Fruit fly (Drosophila melanogaster): ENCODE results near the gene CG17026.
A peak's percentile ranks its signal among the peaks of the same experiment; 100 is the strongest.

CG17026 gene

dm6 chr3L:15956448-15957010 lies 18.6 kb upstream of the CG17026 start, which contains the start of gene elgi (continued):
- TF ChIP-seq Atf3 (GFP tag; optimal IDR thresholded peaks at IDR 0.05) (no peak), Dbx (GFP tag; IDR thresholded peaks at IDR 0.05) (peak; percentile 75; the same call in 1 of the 3 replicates), CG4360 (GFP tag; IDR thresholded peaks at IDR 0.05) (no peak), lilli (GFP tag; optimal IDR thresholded peaks at IDR 0.05) (peak; percentile 74), ERR (GFP tag; optimal IDR thresholded peaks at IDR 0.05) (no peak), CG12219 (GFP tag; optimal IDR thresholded peaks at IDR 0.05) (no peak), Oli (tag; optimal IDR thresholded peaks at IDR 0.05) (no peak), slbo (GFP tag; IDR thresholded peaks at IDR 0.05) (peak; percentile 90), CG10209 (GFP tag; optimal IDR thresholded peaks at IDR 0.05) (peak; percentile 29), oc (tag; optimal IDR thresholded peaks at IDR 0.05) (peak; percentile 59), Sry-δ (GFP tag; optimal IDR thresholded peaks at IDR 0.05) (peak; percentile 39), CG16815 (GFP tag; optimal IDR thresholded peaks at IDR 0.05) (no peak), Fer2 (tag; optimal IDR thresholded peaks at IDR 0.05) (no peak), Adf1 (GFP tag; IDR thresholded peaks at IDR 0.05) (no peak), Med (GFP tag) (peak; percentile 94), CG2120 (GFP tag; optimal IDR thresholded peaks at IDR 0.05) (peak; percentile 85), Hr51 (GFP tag; optimal IDR thresholded peaks at IDR 0.05) (peak in 1 of 2 experiments; percentile 61), fd3F (GFP tag; optimal IDR thresholded peaks at IDR 0.05) (peak; percentile 17), fru (optimal IDR thresholded peaks at IDR 0.05) (no peak), CG10366 (GFP tag; IDR thresholded peaks at IDR 0.05) (0 out of 2 replicates have a peak, but pooled peaks have one; percentile 41), CG6683 (GFP tag; optimal IDR thresholded peaks at IDR 0.05) (no peak), CrebB (tag; optimal IDR thresholded peaks at IDR 0.05) (peak; percentile 43), CG12659 (GFP tag; optimal IDR thresholded peaks at IDR 0.05) (peak; percentile 63), bigmax (GFP tag; optimal IDR thresholded peaks at IDR 0.05) (no peak), CG4424 (GFP tag; optimal IDR thresholded peaks at IDR 0.05) (peak; percentile 40), CG4328 (GFP tag; optimal IDR thresholded peaks at IDR 0.05) (peak; percentile 24), CG18262 (tag; optimal IDR thresholded peaks at IDR 0.05) (peak; percentile 3), chm (GFP tag; IDR thresholded peaks at IDR 0.05) (0 out of 2 replicates have a peak, but pooled peaks have one; percentile 5), CG6689 (GFP tag; IDR thresholded peaks at IDR 0.05) (peak; percentile 28; the same call in 1 of the 2 replicates), dmrt11E (tag; optimal IDR thresholded peaks at IDR 0.05) (peak; percentile 14), CG18764 (GFP tag; optimal IDR thresholded peaks at IDR 0.05) (peak; percentile 37), chn (GFP tag; optimal IDR thresholded peaks at IDR 0.05) (peak; percentile 46), ems (GFP tag; optimal IDR thresholded peaks at IDR 0.05) (peak; percentile 47), klu (GFP tag; IDR thresholded peaks at IDR 0.05) (no peak), pnt (GFP tag; optimal IDR thresholded peaks at IDR 0.05) (peak; percentile 28), Dp (GFP tag; optimal IDR thresholded peaks at IDR 0.05) (peak; percentile 8), MBD-R2 (GFP tag; IDR thresholded peaks at IDR 0.05) (peak; percentile 96), CG17568 (GFP tag; optimal IDR thresholded peaks at IDR 0.05) (no peak), CG13624 (GFP tag; optimal IDR thresholded peaks at IDR 0.05) (peak; percentile 69), CG10462 (GFP tag; optimal IDR thresholded peaks at IDR 0.05) (peak; percentile 5), Atf6 (GFP tag; IDR thresholded peaks at IDR 0.05) (peak; percentile 28; the same call in 1 of the 2 replicates), Max (GFP tag; optimal IDR thresholded peaks at IDR 0.05) (peak; percentile 43), CG32532 (GFP tag; IDR thresholded peaks at IDR 0.05) (peak; percentile 58; the same call in 1 of the 2 replicates), CG11560 (tag; IDR thresholded peaks at IDR 0.05) (no peak), lab (GFP tag; optimal IDR thresholded peaks at IDR 0.05) (peak; percentile 73), ttk (GFP tag; IDR thresholded peaks at IDR 0.05) (no peak), TFAM (GFP tag; optimal IDR thresholded peaks at IDR 0.05) (no peak), pzg (GFP tag; optimal IDR thresholded peaks at IDR 0.05) (peak; percentile 68), D19A (tag; optimal IDR thresholded peaks at IDR 0.05) (no peak), Side (GFP tag; optimal IDR thresholded peaks at IDR 0.05) (peak; percentile 55), sima (GFP tag; optimal IDR thresholded peaks at IDR 0.05) (peak; percentile 32)

All from whole organism, embryonic.